Worm (Caenorhabditis elegans): ENCODE measurements around the gene idpp-15.

idpp-15 gene

ce11 chrIII:8524773-8525172, at the start of gene idpp-15:
idpp-15 (plus strand) TSS chrIII:8525073.
- TF ChIP-seq him-1 (tag; optimal IDR thresholded peaks at IDR 0.05) (no peak), W03F9.2 (tag; optimal IDR thresholded peaks at IDR 0.05) (no peak), dao-5 (tag; optimal IDR thresholded peaks at IDR 0.05) (no peak)

DNA sequence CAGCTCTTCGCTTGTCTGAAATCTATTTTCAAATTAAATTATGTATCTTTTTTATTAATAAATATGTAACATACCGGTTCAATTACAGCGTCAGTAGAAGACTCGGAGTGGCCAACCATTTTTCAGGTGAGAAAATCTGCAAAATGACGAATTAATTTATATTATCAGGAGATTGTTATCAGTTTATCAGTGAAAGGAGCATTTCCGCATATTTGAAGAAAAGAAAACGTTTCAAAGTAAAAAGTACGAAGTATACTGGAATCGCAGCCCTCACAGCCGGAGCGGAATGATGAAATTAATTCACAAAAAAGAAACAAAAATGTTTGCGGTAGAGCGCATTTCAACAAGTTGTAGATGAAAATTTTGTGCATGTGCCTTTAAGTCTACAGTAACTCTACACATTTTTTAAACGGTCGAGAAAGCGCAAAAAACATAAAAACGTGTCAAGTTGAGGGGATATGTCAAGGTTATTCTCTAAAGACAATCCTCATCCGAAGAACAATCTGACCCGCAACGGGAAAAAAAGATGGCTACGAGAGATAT, 45.5 kb upstream of the idpp-15 start:
- TF ChIP-seq W03F9.2 (tag; optimal IDR thresholded peaks at IDR 0.05) (no peak), dao-5 (tag; optimal IDR thresholded peaks at IDR 0.05) (no peak), him-1 (tag; optimal IDR thresholded peaks at IDR 0.05) (no peak)

ce11 chrIII:8480355-8480754, 44.5 kb upstream of the idpp-15 start, which contains the start of gene F42H10.6:
F42H10.6 (minus strand) TSS chrIII:8480455.
- no peak for TF ChIP-seq dao-5 (tag; optimal IDR thresholded peaks at IDR 0.05)
- no peak for TF ChIP-seq him-1 (tag; optimal IDR thresholded peaks at IDR 0.05)
- TF ChIP-seq W03F9.2 (tag; optimal IDR thresholded peaks at IDR 0.05) = no peak

ce11 chrIII:8483853-8484252, 41.0 kb upstream of the idpp-15 start, which contains the start of gene F42H10.3:
F42H10.3 (plus strand) TSS chrIII:8484153.
- TF ChIP-seq him-1 (tag; optimal IDR thresholded peaks at IDR 0.05) (no peak), dao-5 (tag; optimal IDR thresholded peaks at IDR 0.05) (no peak), W03F9.2 (tag; optimal IDR thresholded peaks at IDR 0.05) (no peak)

DNA sequence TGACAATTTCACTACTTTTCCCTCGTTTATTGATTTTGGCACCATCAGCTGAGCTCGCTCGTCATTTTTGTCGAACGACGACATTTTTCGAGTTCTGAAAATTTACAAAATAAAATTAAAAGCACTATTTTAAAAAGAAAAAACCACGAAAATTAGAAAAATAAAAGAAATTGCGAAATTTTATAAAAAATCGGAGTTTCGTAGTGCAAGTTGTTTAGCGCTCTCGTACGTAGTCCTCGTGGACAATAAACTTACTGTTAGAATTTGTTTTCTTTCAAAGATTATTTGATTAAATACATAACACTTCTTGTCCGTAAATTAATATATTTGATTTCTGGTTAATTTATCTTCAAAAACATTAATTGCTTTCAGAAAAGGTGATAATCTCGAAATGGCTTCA, 34.6 kb upstream of the idpp-15 start, which contains the start of the genes ess-2 and F42H10.2:
Gene ess-2, minus strand, starts transcription at position 99 of the 400 bp plus-strand sequence.
Gene F42H10.2, plus strand, starts transcription at position 367 of the 400 bp plus-strand sequence.
- TF ChIP-seq him-1 (tag; optimal IDR thresholded peaks at IDR 0.05) = no peak
- TF ChIP-seq dao-5 (tag; optimal IDR thresholded peaks at IDR 0.05) = no peak
- TF ChIP-seq W03F9.2 (tag; optimal IDR thresholded peaks at IDR 0.05) = no peak

- no peak for TF ChIP-seq him-1 (tag; optimal IDR thresholded peaks at IDR 0.05)
- no peak for TF ChIP-seq W03F9.2 (tag; optimal IDR thresholded peaks at IDR 0.05)
- no peak for TF ChIP-seq dao-5 (tag; optimal IDR thresholded peaks at IDR 0.05)
Measured at ce11 chrIII:8491945-8492344, 32.9 kb upstream of the idpp-15 start.

- no peak for TF ChIP-seq him-1 (tag; optimal IDR thresholded peaks at IDR 0.05)
- TF ChIP-seq dao-5 (tag; optimal IDR thresholded peaks at IDR 0.05) = no peak
- no peak for TF ChIP-seq W03F9.2 (tag; optimal IDR thresholded peaks at IDR 0.05)
Measured at ce11 chrIII:8494708-8495107, 30.2 kb upstream of the idpp-15 start, which contains the start of gene pac-1. pac-1 (plus strand) TSS chrIII:8495008.

- no peak for TF ChIP-seq W03F9.2 (tag; optimal IDR thresholded peaks at IDR 0.05)
- TF ChIP-seq dao-5 (tag; optimal IDR thresholded peaks at IDR 0.05) = no peak
- TF ChIP-seq him-1 (tag; optimal IDR thresholded peaks at IDR 0.05) = no peak
Measured at ce11 chrIII:8503341-8503740, 21.5 kb upstream of the idpp-15 start.

DNA sequence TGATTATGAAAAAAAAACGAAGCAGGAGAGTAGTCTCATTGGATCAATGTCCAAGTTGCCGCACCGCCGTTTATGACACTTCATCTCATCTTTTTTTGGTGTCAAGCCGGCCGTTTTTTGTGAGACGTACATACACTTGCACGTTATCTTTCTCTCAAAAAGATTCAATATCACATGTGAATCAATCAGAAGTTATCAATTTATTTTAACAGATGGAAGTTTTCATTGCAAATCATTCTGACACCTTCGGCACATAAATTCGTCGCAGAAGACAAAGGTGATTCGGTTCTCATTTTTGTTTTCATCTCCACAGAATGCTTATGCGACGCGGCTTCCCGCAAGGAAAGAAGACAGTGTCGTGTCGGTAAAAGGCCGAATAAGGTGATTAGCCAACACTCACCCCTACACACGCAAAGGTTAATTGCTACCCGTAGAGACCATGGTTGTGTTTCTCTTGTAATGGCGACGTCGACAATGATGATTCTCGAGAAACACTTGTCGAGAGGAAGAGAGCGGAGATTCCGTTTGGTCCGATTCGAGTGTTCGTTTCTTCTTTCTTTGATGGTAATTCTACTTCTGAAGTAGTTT, 20.6 kb upstream of the idpp-15 start:
- no peak for TF ChIP-seq dao-5 (tag; optimal IDR thresholded peaks at IDR 0.05)
- TF ChIP-seq W03F9.2 (tag; optimal IDR thresholded peaks at IDR 0.05) = no peak
- no peak for TF ChIP-seq him-1 (tag; optimal IDR thresholded peaks at IDR 0.05)

ce11 chrIII:8506348-8506747, 18.5 kb upstream of the idpp-15 start:
- TF ChIP-seq W03F9.2 (tag; optimal IDR thresholded peaks at IDR 0.05) = no peak
- TF ChIP-seq him-1 (tag; optimal IDR thresholded peaks at IDR 0.05) = no peak
- no peak for TF ChIP-seq dao-5 (tag; optimal IDR thresholded peaks at IDR 0.05)

ce11 chrIII:8509218-8509617, 15.7 kb upstream of the idpp-15 start:
- no peak for TF ChIP-seq W03F9.2 (tag; optimal IDR thresholded peaks at IDR 0.05)
- TF ChIP-seq dao-5 (tag; optimal IDR thresholded peaks at IDR 0.05) = no peak
- no peak for TF ChIP-seq him-1 (tag; optimal IDR thresholded peaks at IDR 0.05)

DNA sequence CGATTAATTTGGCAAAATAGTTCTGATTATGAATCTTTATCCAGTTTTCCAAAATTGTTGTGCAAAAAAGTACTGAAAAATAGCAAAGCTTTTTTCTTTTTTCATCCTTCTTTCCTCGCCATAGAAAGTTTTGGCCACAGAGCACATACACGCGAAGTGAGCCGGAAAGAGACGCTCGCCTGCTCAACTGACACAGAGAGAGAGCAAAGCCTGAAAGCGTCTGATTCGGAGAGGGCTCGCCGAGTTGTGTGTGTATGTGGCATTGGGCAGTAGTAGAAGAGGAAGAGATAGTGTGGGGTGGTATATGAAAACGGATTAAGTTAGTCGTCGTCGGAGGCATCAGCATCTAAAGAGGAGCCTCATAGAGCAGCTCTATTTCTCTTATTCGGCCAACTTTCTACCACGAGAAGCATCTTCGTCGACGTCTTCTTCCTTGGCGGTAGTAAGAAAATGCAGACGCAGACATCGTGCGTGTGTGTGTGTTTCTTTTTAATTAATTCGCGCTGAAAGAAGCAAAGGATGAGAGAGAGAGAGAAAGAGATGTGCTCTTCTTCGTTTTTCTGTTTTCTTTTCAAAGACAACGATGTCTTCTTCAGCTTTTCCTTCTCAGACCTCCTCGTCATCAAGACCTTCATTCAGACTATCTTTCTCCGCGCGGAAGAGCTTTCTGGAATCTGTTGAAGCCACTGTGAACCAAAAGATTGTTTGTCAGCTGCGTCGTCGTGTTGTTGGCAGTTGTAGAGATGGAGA, 15.1 kb upstream of the idpp-15 start:
- TF ChIP-seq W03F9.2 (tag; optimal IDR thresholded peaks at IDR 0.05) = no peak
- peak; percentile 5 for TF ChIP-seq him-1 (tag; optimal IDR thresholded peaks at IDR 0.05)
- no peak for TF ChIP-seq dao-5 (tag; optimal IDR thresholded peaks at IDR 0.05)

ce11 chrIII:8511711-8512110, 13.2 kb upstream of the idpp-15 start:
- no peak for TF ChIP-seq dao-5 (tag; optimal IDR thresholded peaks at IDR 0.05)
- no peak for TF ChIP-seq W03F9.2 (tag; optimal IDR thresholded peaks at IDR 0.05)
- TF ChIP-seq him-1 (tag; optimal IDR thresholded peaks at IDR 0.05) = no peak
